Fruit fly (Drosophila melanogaster) whole organism, embryonic: Measurements from ENCODE around the gene Tango1.

Experiments
- Adf1 ChIP-seq: fragments of 200-800 bp; sonication (Bioruptor generic); IDR thresholded peaks from 2 replicates; pipeline ENCODE4 v1.3.6; 2022; ENCODE audit warnings: missing biosample characterization, missing genetic modification characterization
- Aef1 ChIP-seq: fragments of 200-800 bp; sonication (Bioruptor generic); IDR thresholded peaks from 3 replicates; pipeline ENCODE4 v1.3.6; 2022; ENCODE audit warnings: missing biosample characterization, missing genetic modification characterization
- CG10209 ChIP-seq: fragments of 200-800 bp; sonication (Bioruptor generic); optimal IDR thresholded peaks from 3 replicates; lab custom pipeline; 2017; ENCODE audit warnings: missing biosample characterization, mild to moderate bottlenecking, missing genetic modification characterization, missing genetic modification reagents
- CG10431 ChIP-seq: fragments of 200-800 bp; sonication (Bioruptor generic); optimal IDR thresholded peaks from 3 replicates; lab custom pipeline; 2018; ENCODE audit warnings: missing biosample characterization, mild to moderate bottlenecking, missing genetic modification characterization
- CG11093 ChIP-seq: fragments of 200-800 bp; sonication (Bioruptor generic); IDR thresholded peaks from 3 replicates; pipeline ENCODE4 v1.3.6; 2022; ENCODE audit warnings: missing biosample characterization, missing genetic modification characterization
- CG12155 ChIP-seq: fragments of 200-800 bp; sonication (Bioruptor generic); optimal IDR thresholded peaks from 3 replicates; lab custom pipeline; 2016; ENCODE audit warnings: missing biosample characterization, missing genetic modification characterization
- CG12391 ChIP-seq: fragments of 200-800 bp; sonication (Bioruptor generic); optimal IDR thresholded peaks from 3 replicates; lab custom pipeline; 2018; ENCODE audit warnings: missing biosample characterization, mild to moderate bottlenecking, missing genetic modification characterization, moderate library complexity
- CG12744 ChIP-seq: fragments of 200-800 bp; sonication (Bioruptor generic); optimal IDR thresholded peaks from 2 replicates; lab custom pipeline; 2016; ENCODE audit warnings: missing biosample characterization, missing genetic modification characterization
- CG13296 ChIP-seq: fragments of 200-800 bp; sonication (Bioruptor generic); optimal IDR thresholded peaks from 3 replicates; lab custom pipeline; 2018; ENCODE audit warnings: missing biosample characterization, mild to moderate bottlenecking, missing genetic modification characterization
- CG13424 ChIP-seq: fragments of 200-800 bp; sonication (Bioruptor generic); optimal IDR thresholded peaks from 2 replicates; lab custom pipeline; 2019; ENCODE audit warnings: missing biosample characterization, mild to moderate bottlenecking, missing genetic modification characterization, moderate library complexity
- CG14441 ChIP-seq: fragments of 200-800 bp; sonication (Bioruptor generic); IDR thresholded peaks from 2 replicates; pipeline ENCODE4 v1.3.6; 2022; ENCODE audit warnings: missing biosample characterization, missing genetic modification characterization
- CG14667 ChIP-seq: fragments of 200-800 bp; sonication (Bioruptor generic); IDR thresholded peaks from 2 replicates; pipeline ENCODE4 v1.3.6; 2022; ENCODE audit warnings: missing biosample characterization, missing genetic modification characterization
- CG17802 ChIP-seq: fragments of 200-800 bp; sonication (Bioruptor generic); optimal IDR thresholded peaks from 2 replicates; lab custom pipeline; 2018; ENCODE audit warnings: missing biosample characterization, mild to moderate bottlenecking, missing genetic modification characterization, moderate library complexity
- CG30403 ChIP-seq: fragments of 200-800 bp; sonication (Bioruptor generic); optimal IDR thresholded peaks from 3 replicates; lab custom pipeline; 2016; ENCODE audit warnings: missing biosample characterization, missing genetic modification characterization
- CG34422 ChIP-seq: fragments of 200-800 bp; sonication (Bioruptor generic); IDR thresholded peaks from 3 replicates; pipeline ENCODE4 v1.3.6; 2022; ENCODE audit warnings: missing biosample characterization, missing genetic modification characterization
- CG3847 ChIP-seq: fragments of 200-800 bp; sonication (Bioruptor generic); IDR thresholded peaks from 2 replicates; pipeline ENCODE4 v1.3.6; 2022; ENCODE audit warnings: missing biosample characterization, missing genetic modification characterization
- CG6272 ChIP-seq: fragments of 200-800 bp; sonication (Bioruptor generic); IDR thresholded peaks from 2 replicates; pipeline ENCODE4 v1.3.6; 2022; ENCODE audit warnings: missing biosample characterization, missing genetic modification characterization
- CG6689 ChIP-seq: fragments of 200-800 bp; sonication (Bioruptor generic); IDR thresholded peaks from 2 replicates; pipeline ENCODE4 v1.3.6; 2022; ENCODE audit warnings: missing biosample characterization, missing genetic modification characterization
- CG6765 ChIP-seq: fragments of 200-800 bp; sonication (Bioruptor generic); optimal IDR thresholded peaks from 3 replicates; lab custom pipeline; 2017; ENCODE audit warnings: missing biosample characterization, mild to moderate bottlenecking, missing genetic modification characterization
- CG6854 ChIP-seq: fragments of 200-800 bp; sonication (Bioruptor generic); optimal IDR thresholded peaks from 3 replicates; lab custom pipeline; 2017; ENCODE audit warnings: missing biosample characterization, mild to moderate bottlenecking, missing genetic modification characterization
- CG7372 ChIP-seq: fragments of 200-800 bp; sonication (Bioruptor generic); IDR thresholded peaks from 2 replicates; pipeline ENCODE4 v1.3.6; 2022; ENCODE audit warnings: missing biosample characterization, missing genetic modification characterization
- CG7928 ChIP-seq: fragments of 200-800 bp; sonication (Bioruptor generic); optimal IDR thresholded peaks from 2 replicates; lab custom pipeline; 2017; ENCODE audit warnings: missing biosample characterization, mild to moderate bottlenecking, missing genetic modification characterization
- CG9797 ChIP-seq: fragments of 200-800 bp; sonication (Bioruptor generic); optimal IDR thresholded peaks from 3 replicates; lab custom pipeline; 2018; ENCODE audit warnings: missing biosample characterization, mild to moderate bottlenecking, missing genetic modification characterization
- CHES-1-like ChIP-seq: fragments of 200-800 bp; sonication (Bioruptor generic); optimal IDR thresholded peaks from 2 replicates; lab custom pipeline; 2016; ENCODE audit warnings: missing biosample characterization, missing genetic modification characterization
- E2f2 ChIP-seq: fragments of 200-800 bp; sonication (Bioruptor generic); IDR thresholded peaks from 2 replicates; pipeline ENCODE4 v1.3.6; 2022; ENCODE audit warnings: missing biosample characterization, missing genetic modification characterization
- Ets97D ChIP-seq: fragments of 200-800 bp; sonication (Bioruptor generic); optimal IDR thresholded peaks from 3 replicates; lab custom pipeline; 2016; ENCODE audit warnings: missing biosample characterization, missing genetic modification characterization
- Fer1 ChIP-seq: fragments of 200-800 bp; sonication (Bioruptor generic); optimal IDR thresholded peaks from 2 replicates; lab custom pipeline; 2017; ENCODE audit warnings: missing biosample characterization, mild to moderate bottlenecking, missing genetic modification characterization
- HLH54F ChIP-seq: fragments of 200-800 bp; sonication (Bioruptor generic); optimal IDR thresholded peaks from 3 replicates; lab custom pipeline; 2016; ENCODE audit warnings: missing biosample characterization, missing genetic modification characterization
- Hsf ChIP-seq: fragments of 200-800 bp; sonication (Bioruptor generic); optimal IDR thresholded peaks from 3 replicates; lab custom pipeline; 2016; ENCODE audit warnings: missing biosample characterization, missing genetic modification characterization
- Lhr ChIP-seq: fragments of 200-800 bp; sonication (Bioruptor generic); optimal IDR thresholded peaks from 3 replicates; lab custom pipeline; 2017; ENCODE audit warnings: mild to moderate bottlenecking, missing biosample characterization, missing genetic modification reagents, missing genetic modification characterization
- MBD-R2 ChIP-seq: fragments of 200-800 bp; sonication (Bioruptor generic); IDR thresholded peaks from 2 replicates; pipeline ENCODE4 v1.3.6; 2022; ENCODE audit warnings: missing biosample characterization, missing genetic modification characterization
- MESR4 ChIP-seq: fragments of 200-800 bp; sonication (Bioruptor generic); optimal IDR thresholded peaks from 2 replicates; lab custom pipeline; 2018; ENCODE audit warnings: missing biosample characterization, mild to moderate bottlenecking, missing genetic modification characterization, moderate library complexity
- Max ChIP-seq: fragments of 200-800 bp; sonication (Bioruptor generic); optimal IDR thresholded peaks from 2 replicates; lab custom pipeline; 2016; ENCODE audit warnings: missing biosample characterization, mild to moderate bottlenecking, missing genetic modification characterization
- Ptx1 ChIP-seq: fragments of 200-800 bp; sonication (Bioruptor generic); IDR thresholded peaks from 2 replicates; pipeline ENCODE4 v1.3.6; 2022; ENCODE audit warnings: missing biosample characterization, missing genetic modification characterization
- Xbp1 ChIP-seq: fragments of 200-800 bp; sonication (Bioruptor generic); optimal IDR thresholded peaks from 3 replicates; lab custom pipeline; 2016; ENCODE audit warnings: missing biosample characterization, mild to moderate bottlenecking, missing genetic modification characterization
- aop ChIP-seq: fragments of 200-800 bp; sonication (Bioruptor generic); IDR thresholded peaks from 2 replicates; pipeline ENCODE4 v1.3.6; 2022; ENCODE audit warnings: missing biosample characterization, missing genetic modification characterization
- cato ChIP-seq: fragments of 200-800 bp; sonication (Bioruptor generic); optimal IDR thresholded peaks from 2 replicates; lab custom pipeline; 2016; ENCODE audit warnings: missing biosample characterization, missing genetic modification characterization, borderline replicate concordance
- crc ChIP-seq: fragments of 200-800 bp; sonication (Bioruptor generic); optimal IDR thresholded peaks from 2 replicates; lab custom pipeline; 2016; ENCODE audit warnings: missing biosample characterization, missing genetic modification characterization
- crp ChIP-seq, 2 experiments: fragments of 200-800 bp; sonication (Bioruptor generic); optimal IDR thresholded peaks; 2 replicates in 1 of 2; 3 replicates in 1 of 2; lab custom pipeline; 2017; ENCODE audit warnings: missing biosample characterization in 2 of 2, missing genetic modification characterization in 2 of 2, mild to moderate bottlenecking in 1 of 2, moderate library complexity in 1 of 2
- dimm ChIP-seq: fragments of 200-800 bp; sonication (Bioruptor generic); IDR thresholded peaks from 2 replicates; pipeline ENCODE4 v1.3.6; 2022; ENCODE audit warnings: missing biosample characterization, missing genetic modification characterization
- ftz-f1 ChIP-seq: fragments of 200-800 bp; sonication (Bioruptor generic); optimal IDR thresholded peaks from 2 replicates; lab custom pipeline; 2016; ENCODE audit warnings: missing biosample characterization, missing genetic modification characterization
- row ChIP-seq: fragments of 200-800 bp; sonication (Bioruptor generic); IDR thresholded peaks from 3 replicates; pipeline ENCODE4 v1.3.6; 2022; ENCODE audit warnings: missing biosample characterization, missing genetic modification characterization
- sc ChIP-seq, 3 experiments: fragments of >200 bp in 2 of 3; fragments of 200-800 bp in 1 of 3; sonication (Bioruptor generic) in 1 of 3; optimal IDR thresholded peaks; 2 replicates in 2 of 3; 3 replicates in 1 of 3; lab custom pipeline; 2017; ENCODE audit warnings: mild to moderate bottlenecking in 1 of 3, missing biosample characterization in 1 of 3, missing genetic modification characterization in 1 of 3, missing genetic modification reagents in 1 of 3
- sd ChIP-seq: fragments of 200-800 bp; sonication (Bioruptor generic); optimal IDR thresholded peaks from 3 replicates; lab custom pipeline; 2018; ENCODE audit warnings: missing biosample characterization, mild to moderate bottlenecking, missing genetic modification characterization, moderate library complexity
- stwl ChIP-seq: fragments of 200-800 bp; sonication (Bioruptor generic); optimal IDR thresholded peaks from 3 replicates; lab custom pipeline; 2018; ENCODE audit warnings: missing biosample characterization, mild to moderate bottlenecking, missing genetic modification characterization, moderate library complexity
- tap ChIP-seq: fragments of 200-800 bp; optimal IDR thresholded peaks from 3 replicates; lab custom pipeline; 2019; ENCODE audit warnings: missing biosample characterization, mild to moderate bottlenecking, missing genetic modification characterization, moderate library complexity
- tll ChIP-seq, 2 experiments: fragments of 200-800 bp in 1 of 2; fragments of >200 bp in 1 of 2; sonication (Bioruptor generic) in 1 of 2; optimal IDR thresholded peaks; 2 replicates each; lab custom pipeline; 2017 to 2019; ENCODE audit warnings: missing biosample characterization in 2 of 2, missing genetic modification characterization in 2 of 2, mild to moderate bottlenecking in 1 of 2, moderate library complexity in 1 of 2
- tup ChIP-seq: fragments of 200-800 bp; sonication (Bioruptor generic); optimal IDR thresholded peaks from 2 replicates; lab custom pipeline; 2016; ENCODE audit warnings: missing biosample characterization, mild to moderate bottlenecking, missing genetic modification characterization, moderate library complexity

Tango1 gene

dm6 chr2L:6649085-6649754 lies at the start of gene Tango1, which contains the start of gene CG31635 (continued):
- peak; percentile 66 for TF ChIP-seq MBD-R2
- peak; percentile 75 for TF ChIP-seq Ets97D (GFP tag; lab: Kevin White, UChicago)
- TF ChIP-seq CG3847 (GFP tag; lab: Robert Waterston, UW) = peak; percentile 32; the same call in 1 of the 2 replicates
- TF ChIP-seq Xbp1 (GFP tag; lab: Kevin White, UChicago) = peak; percentile 10
- TF ChIP-seq crc = peak; percentile 10
- peak; percentile 89 for TF ChIP-seq sd (tag; lab: Kevin White, UChicago)
- no peak for TF ChIP-seq tap (tag; lab: Kevin White, UChicago)
- no peak for TF ChIP-seq CG10431 (GFP tag; lab: Kevin White, UChicago)
- peak; percentile 50 for TF ChIP-seq CG12391 (tag; lab: Kevin White, UChicago)
- no peak for TF ChIP-seq CG6765
- 0 out of 3 replicates have a peak, but pooled peaks have one; percentile 37 for TF ChIP-seq CG11093 (GFP tag; lab: Robert Waterston, UW)
- TF ChIP-seq CG10209 (GFP tag; lab: Kevin White, UChicago) = peak; percentile 7
- TF ChIP-seq CG6272 (GFP tag; lab: Robert Waterston, UW) = 0 out of 2 replicates have a peak, but pooled peaks have one; percentile 20
- peak; percentile 34 for TF ChIP-seq Fer1
- TF ChIP-seq Hsf = peak; percentile 17
- peak; percentile 76 for TF ChIP-seq E2f2 (GFP tag; lab: Robert Waterston, UW)
- peak; percentile 57 for TF ChIP-seq Max (GFP tag; lab: Kevin White, UChicago)
- TF ChIP-seq Aef1 (GFP tag; lab: Robert Waterston, UW) = peak; percentile 26; the same call in 1 of the 3 replicates
- TF ChIP-seq CG12744 = peak; percentile 2
- no peak for TF ChIP-seq CG14667
- TF ChIP-seq CG7928 (GFP tag; lab: Kevin White, UChicago) = peak; percentile 13
- TF ChIP-seq CG34422 = peak; percentile 46; the same call in 1 of the 3 replicates
- TF ChIP-seq CHES-1-like (GFP tag; lab: Kevin White, UChicago) = peak; percentile 20
- TF ChIP-seq MESR4 (GFP tag; lab: Kevin White, UChicago) = peak; percentile 89
- TF ChIP-seq CG13296 (GFP tag; lab: Kevin White, UChicago) = no peak
- peak; percentile 73 for TF ChIP-seq Lhr (GFP tag; lab: Kevin White, UChicago)
- TF ChIP-seq CG7372 (GFP tag; lab: Robert Waterston, UW) = 0 out of 2 replicates have a peak, but pooled peaks have one; percentile 14
- peak; percentile 7 for TF ChIP-seq CG13424 (tag; lab: Kevin White, UChicago)
- peak; percentile 30 for TF ChIP-seq CG30403 (GFP tag; lab: Kevin White, UChicago)
- no peak for TF ChIP-seq dimm (GFP tag; lab: Robert Waterston, UW)
- TF ChIP-seq sc (optimal IDR thresholded peaks at IDR 0.05; lab: Kevin White, UChicago) = no peak
- no peak for TF ChIP-seq sc (GFP tag; optimal IDR thresholded peaks at IDR 0.05; lab: Kevin White, UChicago)
- no peak for TF ChIP-seq tup (GFP tag; lab: Kevin White, UChicago)
- TF ChIP-seq CG17802 (tag; lab: Kevin White, UChicago) = peak; percentile 82
- peak; percentile 77 for TF ChIP-seq row (GFP tag; lab: Robert Waterston, UW)
- TF ChIP-seq Ptx1 (GFP tag; lab: Robert Waterston, UW) = peak; percentile 46; the same call in 1 of the 2 replicates
- peak; percentile 66 for TF ChIP-seq stwl
- no peak for TF ChIP-seq CG6689 (GFP tag; lab: Robert Waterston, UW)
- no peak for TF ChIP-seq CG6854
- peak; percentile 36 for TF ChIP-seq HLH54F (GFP tag; lab: Kevin White, UChicago)
- TF ChIP-seq ftz-f1 (GFP tag; lab: Kevin White, UChicago) = peak; percentile 40
- TF ChIP-seq CG9797 (GFP tag; lab: Kevin White, UChicago) = peak; percentile 97
- TF ChIP-seq aop (GFP tag; lab: Robert Waterston, UW) = no peak
- peak in 1 of 2 experiments; percentile 2 for TF ChIP-seq tll (GFP tag; optimal IDR thresholded peaks at IDR 0.05; lab: Kevin White, UChicago)
- peak in 1 of 2 experiments; percentile 72 for TF ChIP-seq crp (GFP tag; optimal IDR thresholded peaks at IDR 0.05; lab: Kevin White, UChicago)
- TF ChIP-seq cato (GFP tag; lab: Kevin White, UChicago) = no peak
- peak; percentile 34; the same call in 1 of the 2 replicates for TF ChIP-seq Adf1 (GFP tag; lab: Robert Waterston, UW)
- TF ChIP-seq CG12155 (GFP tag; lab: Kevin White, UChicago) = peak; percentile 6
- TF ChIP-seq CG14441 = 0 out of 2 replicates have a peak, but pooled peaks have one; percentile 14
